Fruit fly (Drosophila melanogaster) whole organism, prepupa: ENCODE results near the gene CG31068.

Source experiments
- CG15336 ChIP-seq: fragments of 200-800 bp; sonication (Bioruptor generic); IDR thresholded peaks from 2 replicates; pipeline ENCODE4 v1.3.6; 2022; ENCODE audit warnings: missing biosample characterization, missing genetic modification characterization
- CG16779 ChIP-seq: fragments of 200-800 bp; sonication (Bioruptor generic); optimal IDR thresholded peaks from 3 replicates; lab custom pipeline; 2017; ENCODE audit warnings: missing biosample characterization, mild to moderate bottlenecking, missing genetic modification characterization
- CG31627 ChIP-seq: fragments of 200-800 bp; sonication (Bioruptor generic); optimal IDR thresholded peaks from 3 replicates; lab custom pipeline; 2016; ENCODE audit warnings: missing biosample characterization, missing genetic modification characterization
- CG34406 ChIP-seq: fragments of 200-800 bp; sonication (Bioruptor generic); optimal IDR thresholded peaks from 3 replicates; lab custom pipeline; 2016; ENCODE audit warnings: missing biosample characterization, missing genetic modification characterization
- CG3919 ChIP-seq: fragments of 200-800 bp; sonication (Bioruptor generic); optimal IDR thresholded peaks from 3 replicates; lab custom pipeline; 2016; ENCODE audit warnings: missing biosample characterization, missing genetic modification characterization
- Eip75B ChIP-seq: fragments of 200-800 bp; sonication (Bioruptor generic); optimal IDR thresholded peaks from 3 replicates; lab custom pipeline; 2016; ENCODE audit warnings: missing biosample characterization, missing genetic modification characterization
- fd85E ChIP-seq: fragments of 200-800 bp; sonication (Bioruptor generic); optimal IDR thresholded peaks from 3 replicates; lab custom pipeline; 2016; ENCODE audit warnings: missing biosample characterization, missing genetic modification characterization
- lz ChIP-seq: fragments of 200-800 bp; sonication (Bioruptor generic); optimal IDR thresholded peaks from 3 replicates; lab custom pipeline; 2016; ENCODE audit warnings: missing biosample characterization, missing genetic modification characterization
- pdm3 ChIP-seq: fragments of 200-800 bp; sonication (Bioruptor generic); optimal IDR thresholded peaks from 3 replicates; lab custom pipeline; 2016; ENCODE audit warnings: missing biosample characterization, missing genetic modification characterization
- salr ChIP-seq, 2 experiments: fragments of 200-800 bp; sonication (Bioruptor generic); optimal IDR thresholded peaks; 3 replicates each; lab custom pipeline; 2016 to 2018; ENCODE audit warnings: missing biosample characterization in 2 of 2, missing genetic modification characterization in 2 of 2, mild to moderate bottlenecking in 1 of 2
- svp ChIP-seq: fragments of 200-800 bp; sonication (Bioruptor generic); peaks from one replicate; lab custom pipeline; 2016; ENCODE audit warnings: missing biosample characterization, missing genetic modification characterization

DNA sequence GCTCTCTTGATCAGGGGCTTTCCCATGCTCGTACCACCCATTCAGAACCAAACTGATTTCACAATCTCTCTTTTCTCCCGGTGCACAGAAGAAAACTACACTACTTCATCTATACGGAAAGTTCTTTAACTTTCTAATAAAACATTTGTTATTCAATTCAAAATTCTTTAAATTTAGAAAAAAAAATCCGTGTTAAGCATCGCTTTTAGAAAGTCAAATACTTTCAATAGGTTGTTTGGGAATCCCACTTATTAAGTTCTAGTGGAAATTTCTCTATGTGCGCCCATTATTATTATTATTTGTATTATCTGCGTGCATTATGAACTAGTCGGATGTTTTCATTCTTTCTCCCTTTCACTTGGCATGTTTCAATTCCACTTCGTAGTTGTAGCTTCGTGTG, 40.4 kb upstream of the CG31068 start:
- TF ChIP-seq lz (GFP tag; lab: Kevin White, UChicago), result no peak
- TF ChIP-seq CG3919 (GFP tag; lab: Kevin White, UChicago), result no peak
- TF ChIP-seq svp, result no peak
- peak; percentile 63 for TF ChIP-seq CG15336 (GFP tag; lab: Robert Waterston, UW)
- peak; percentile 35 for TF ChIP-seq pdm3 (GFP tag; lab: Kevin White, UChicago)
- TF ChIP-seq Eip75B (GFP tag; lab: Kevin White, UChicago), result no peak
- TF ChIP-seq CG34406 (GFP tag; lab: Kevin White, UChicago), result no peak
- no peak for TF ChIP-seq CG31627 (GFP tag; lab: Kevin White, UChicago)
- TF ChIP-seq fd85E (GFP tag; lab: Kevin White, UChicago), result no peak
- no peak for TF ChIP-seq CG16779 (tag; lab: Kevin White, UChicago)
- TF ChIP-seq salr (GFP tag; optimal IDR thresholded peaks at IDR 0.05; lab: Kevin White, UChicago), result peak in 1 of 2 experiments; percentile 35
